Worm (Caenorhabditis elegans) whole organism, L4 larva: ENCODE results near the gene T19D12.6.

Experiments used
- cey-2 ChIP-seq: sonication (generic microtip); optimal IDR thresholded peaks from 3 replicates; lab custom pipeline; 2017; ENCODE audit warnings: missing genetic modification characterization, mild to moderate bottlenecking, missing compliant biosample characterization, antibody characterized with exemption, borderline replicate concordance; ENCODE audit not compliant: insufficient read depth
- egl-27 ChIP-seq: sonication (generic microtip); optimal IDR thresholded peaks from 3 replicates; lab custom pipeline; 2017; ENCODE audit warnings: missing biosample characterization, missing genetic modification reagents, missing genetic modification characterization
- fos-1 ChIP-seq: fragments of 150-350 bp; optimal IDR thresholded peaks from 2 replicates; lab custom pipeline; 2014; ENCODE audit warnings: missing biosample characterization, missing genetic modification characterization
- hif-1 ChIP-seq, 2 experiments: sonication (generic microtip); optimal IDR thresholded peaks; 2 replicates each; lab custom pipeline; 2016 to 2017; ENCODE audit warnings: missing compliant biosample characterization in 2 of 2, missing genetic modification characterization in 2 of 2, missing genetic modification reagents in 2 of 2, missing genotype in 2 of 2, mild to moderate bottlenecking in 1 of 2
- pqm-1 ChIP-seq: sonication (generic microtip); optimal IDR thresholded peaks from 2 replicates; lab custom pipeline; 2017; ENCODE audit warnings: missing biosample characterization, missing genetic modification characterization

DNA sequence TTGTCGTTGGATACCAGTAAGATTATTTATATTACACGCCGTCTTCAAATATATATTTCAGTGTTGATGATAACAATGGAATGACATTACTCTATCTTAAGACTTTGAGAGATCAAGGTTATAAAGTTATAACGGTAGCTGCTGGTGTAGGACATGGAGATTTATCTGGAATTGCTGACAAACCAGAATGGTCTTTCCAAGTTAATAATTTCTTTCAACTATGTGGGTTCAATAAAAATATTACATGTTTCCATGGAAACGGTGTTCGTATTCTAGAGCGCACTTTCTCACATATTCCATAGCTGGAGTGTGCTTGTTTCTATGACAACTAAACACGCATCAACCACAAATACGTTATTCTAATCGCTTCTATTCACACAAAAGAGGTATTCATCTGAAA, 36.8 kb upstream of the T19D12.6 start, which contains the start of gene ift-74:
- TF ChIP-seq fos-1 (tag; lab: Kevin White, UChicago) = no peak
- TF ChIP-seq cey-2 = no peak
- no peak for TF ChIP-seq pqm-1 (tag; lab: Kevin White, UChicago)
- no peak for TF ChIP-seq hif-1 (tag; optimal IDR thresholded peaks at IDR 0.05; lab: Kevin White, UChicago)
- no peak for TF ChIP-seq egl-27 (tag; lab: Kevin White, UChicago)
